Fruit fly (Drosophila melanogaster) whole organism: ENCODE results near the gene tara.

ENCODE experiments used
- CG8478 ChIP-seq: fragments of >200 bp; optimal IDR thresholded peaks from 2 replicates; lab custom pipeline; 2018; ENCODE audit warnings: inconsistent platforms
- Dll ChIP-seq: fragments of >200 bp; optimal IDR thresholded peaks from 2 replicates; lab custom pipeline; 2017
- EcR ChIP-seq, 2 experiments: fragments of >200 bp; optimal IDR thresholded peaks; 2 replicates each; lab custom pipeline; 2017; ENCODE audit warnings: missing biosample characterization in 2 of 2, missing genetic modification characterization in 2 of 2, missing genetic modification reagents in 2 of 2
- pan ChIP-seq: fragments of >200 bp; optimal IDR thresholded peaks from 2 replicates; lab custom pipeline; 2017
- psq ChIP-seq: fragments of >200 bp; optimal IDR thresholded peaks from 2 replicates; lab custom pipeline; 2017
- usp ChIP-seq: fragments of >200 bp; optimal IDR thresholded peaks from 2 replicates; lab custom pipeline; 2017; ENCODE audit warnings: missing biosample characterization, missing genetic modification characterization, mixed read lengths

tara gene

dm6 chr3R:16253427-16253883, 28.0 kb downstream of the tara start:
- TF ChIP-seq Dll (lab: Kevin White, UChicago), result no peak
- TF ChIP-seq EcR (GFP tag; optimal IDR thresholded peaks at IDR 0.05; lab: Kevin White, UChicago), result no peak
- TF ChIP-seq usp, result no peak
- no peak for TF ChIP-seq psq (lab: Kevin White, UChicago)
- TF ChIP-seq pan, result no peak
- no peak for TF ChIP-seq CG8478 (lab: Kevin White, UChicago)

- TF ChIP-seq psq (lab: Kevin White, UChicago) (no peak), pan (no peak), EcR (GFP tag; optimal IDR thresholded peaks at IDR 0.05; lab: Kevin White, UChicago) (no peak), Dll (lab: Kevin White, UChicago) (no peak), usp (no peak), CG8478 (lab: Kevin White, UChicago) (no peak)
Measured at dm6 chr3R:16253974-16254408, 28.5 kb downstream of the tara start.

- no peak for TF ChIP-seq Dll (lab: Kevin White, UChicago)
- TF ChIP-seq EcR (GFP tag; optimal IDR thresholded peaks at IDR 0.05; lab: Kevin White, UChicago), result no peak
- no peak for TF ChIP-seq usp
Measured at dm6 chr3R:16254616-16255601, 29.5 kb downstream of the tara start.

- no peak for TF ChIP-seq psq (lab: Kevin White, UChicago)
- no peak for TF ChIP-seq pan
- no peak for TF ChIP-seq usp
- no peak for TF ChIP-seq Dll (lab: Kevin White, UChicago)
- TF ChIP-seq CG8478 (lab: Kevin White, UChicago), result no peak
- no peak for TF ChIP-seq EcR (GFP tag; optimal IDR thresholded peaks at IDR 0.05; lab: Kevin White, UChicago)
Measured at dm6 chr3R:16256135-16256534, 30.7 kb downstream of the tara start.

- TF ChIP-seq Dll (lab: Kevin White, UChicago), result no peak
- TF ChIP-seq CG8478 (lab: Kevin White, UChicago), result no peak
- TF ChIP-seq EcR (GFP tag; optimal IDR thresholded peaks at IDR 0.05; lab: Kevin White, UChicago), result no peak
- TF ChIP-seq psq (lab: Kevin White, UChicago), result no peak
- TF ChIP-seq usp, result no peak
- TF ChIP-seq pan, result no peak
Measured at dm6 chr3R:16257346-16257745, 31.9 kb downstream of the tara start.

- TF ChIP-seq EcR (GFP tag; optimal IDR thresholded peaks at IDR 0.05; lab: Kevin White, UChicago) (no peak), Dll (lab: Kevin White, UChicago) (no peak), pan (no peak), CG8478 (lab: Kevin White, UChicago) (no peak)
Measured at dm6 chr3R:16260385-16261169, 35.1 kb downstream of the tara start.

- TF ChIP-seq Dll (lab: Kevin White, UChicago) (no peak), psq (lab: Kevin White, UChicago) (no peak), EcR (GFP tag; optimal IDR thresholded peaks at IDR 0.05; lab: Kevin White, UChicago) (no peak), CG8478 (lab: Kevin White, UChicago) (no peak), usp (no peak), pan (no peak)
Measured at dm6 chr3R:16263522-16264305, 38.3 kb downstream of the tara start, which contains the start of the genes bor and asun. TSS of gene bor (minus strand) at chr3R:16264115. TSS of gene asun (plus strand) at chr3R:16264271.

dm6 chr3R:16266712-16267111, 41.3 kb downstream of the tara start, which contains the start of gene Mst89B:
TSS of gene Mst89B (plus strand) at chr3R:16267012.
- TF ChIP-seq CG8478 (lab: Kevin White, UChicago) (no peak), EcR (GFP tag; optimal IDR thresholded peaks at IDR 0.05; lab: Kevin White, UChicago) (no peak)

dm6 chr3R:16272185-16272584, 46.7 kb downstream of the tara start, which contains the start of the genes Mat89Ba and gish:
TSS of gene Mat89Ba (minus strand) at chr3R:16272415.
TSS of gene gish (plus strand) at chr3R:16272452.
- TF ChIP-seq usp, result no peak
- no peak for TF ChIP-seq CG8478 (lab: Kevin White, UChicago)
- no peak for TF ChIP-seq Dll (lab: Kevin White, UChicago)
- TF ChIP-seq psq (lab: Kevin White, UChicago), result no peak
- TF ChIP-seq pan, result no peak
- TF ChIP-seq EcR (GFP tag; optimal IDR thresholded peaks at IDR 0.05; lab: Kevin White, UChicago), result no peak

dm6 chr3R:16272754-16273502, 47.5 kb downstream of the tara start:
- TF ChIP-seq usp (no peak), EcR (GFP tag; optimal IDR thresholded peaks at IDR 0.05; lab: Kevin White, UChicago) (no peak), Dll (lab: Kevin White, UChicago) (no peak), psq (lab: Kevin White, UChicago) (no peak), CG8478 (lab: Kevin White, UChicago) (no peak), pan (no peak)
